Fruit fly (Drosophila melanogaster) S2 (cell line): ENCODE measurements around the gene nuf.

ENCODE experiments used
- CG8478 ChIP-seq: fragments of >200 bp; optimal IDR thresholded peaks from 2 replicates; lab custom pipeline; 2018
- CTCF ChIP-seq, 2 experiments: fragments of >200 bp; optimal IDR thresholded peaks; 2 replicates each; lab custom pipeline; 2018

- TF ChIP-seq CG8478 (lab: Kevin White, UChicago): no peak
- TF ChIP-seq CTCF (optimal IDR thresholded peaks at IDR 0.05; lab: Kevin White, UChicago): no peak
Observed at dm6 chr3L:14223450-14223849, 32.8 kb downstream of the nuf start.
